Worm (Caenorhabditis elegans) whole organism, L3 larva: Measurements from ENCODE around the gene C05C8.7.

ENCODE experiments used
- aly-2 ChIP-seq: fragments of 150-350 bp; optimal IDR thresholded peaks from 2 replicates; lab custom pipeline; 2014; ENCODE audit warnings: missing biosample characterization, missing genetic modification characterization
- elt-1 ChIP-seq: fragments of 150-350 bp; optimal IDR thresholded peaks from 2 replicates; lab custom pipeline; 2014; ENCODE audit warnings: missing biosample characterization, missing genetic modification characterization
- elt-3 ChIP-seq, 3 experiments: fragments of 150-350 bp in 1 of 3; sonication (generic microtip) in 2 of 3; optimal IDR thresholded peaks; 2 replicates in 2 of 3; 4 replicates in 1 of 3; lab custom pipeline; 2014 to 2017; ENCODE audit warnings: missing biosample characterization in 3 of 3, missing genetic modification characterization in 3 of 3
- jun-1 ChIP-seq: fragments of 150-350 bp; optimal IDR thresholded peaks from 2 replicates; lab custom pipeline; 2014; ENCODE audit warnings: missing biosample characterization, missing genetic modification reagents, missing genetic modification characterization
- lin-15B ChIP-seq: fragments of 150-350 bp; optimal IDR thresholded peaks from 2 replicates; lab custom pipeline; 2014; ENCODE audit warnings: missing biosample characterization, missing genetic modification characterization
- lin-39 ChIP-seq: fragments of 150-350 bp; optimal IDR thresholded peaks from 2 replicates; lab custom pipeline; 2018; ENCODE audit warnings: missing biosample characterization, missing genetic modification reagents, missing genetic modification characterization
- mdl-1 ChIP-seq: fragments of 150-350 bp; optimal IDR thresholded peaks from 2 replicates; lab custom pipeline; 2014; ENCODE audit warnings: missing biosample characterization, missing genetic modification characterization
- nfya-1 ChIP-seq: sonication (generic microtip); optimal IDR thresholded peaks from 2 replicates; lab custom pipeline; 2017; ENCODE audit warnings: missing genetic modification characterization, mild to moderate bottlenecking, missing compliant biosample characterization, antibody characterized with exemption, moderate library complexity; ENCODE audit not compliant: insufficient read depth
- nhr-11 ChIP-seq: fragments of 150-350 bp; optimal IDR thresholded peaks from 2 replicates; lab custom pipeline; 2014; ENCODE audit warnings: missing biosample characterization, missing genetic modification characterization
- nhr-237 ChIP-seq: fragments of 150-350 bp; optimal IDR thresholded peaks from 2 replicates; lab custom pipeline; 2014; ENCODE audit warnings: missing biosample characterization, missing genetic modification characterization
- nhr-76 ChIP-seq: fragments of 150-350 bp; sonication (generic microtip); optimal IDR thresholded peaks from 5 replicates; lab custom pipeline; 2014; ENCODE audit warnings: missing biosample characterization, missing genetic modification characterization
- pqm-1 ChIP-seq: fragments of 150-350 bp; optimal IDR thresholded peaks from 2 replicates; lab custom pipeline; 2017; ENCODE audit warnings: missing biosample characterization, missing genetic modification characterization, inconsistent platforms
- unc-62 ChIP-seq: fragments of 150-350 bp; sonication (generic microtip); optimal IDR thresholded peaks from 4 replicates; lab custom pipeline; 2014; ENCODE audit warnings: missing biosample characterization, missing genetic modification reagents, missing genetic modification characterization
- zag-1 ChIP-seq: fragments of 150-350 bp; optimal IDR thresholded peaks from 2 replicates; lab custom pipeline; 2014; ENCODE audit warnings: missing biosample characterization, missing genetic modification characterization

ce11 chrV:7199077-7199476 lies 47.8 kb downstream of the C05C8.7 start:
- TF ChIP-seq aly-2 (tag; lab: Kevin White, UChicago) (no peak), mdl-1 (tag; lab: Kevin White, UChicago) (no peak), elt-3 (tag; optimal IDR thresholded peaks at IDR 0.05; lab: Kevin White, UChicago) (no peak), jun-1 (no peak), nhr-237 (no peak), pqm-1 (tag; lab: Kevin White, UChicago) (no peak), nhr-76 (no peak), lin-15B (tag; lab: Kevin White, UChicago) (no peak), nhr-11 (tag; lab: Kevin White, UChicago) (no peak), zag-1 (tag; lab: Kevin White, UChicago) (no peak), unc-62 (GFP tag; lab: Kevin White, UChicago) (no peak), elt-1 (tag; lab: Kevin White, UChicago) (no peak), lin-39 (tag; lab: Kevin White, UChicago) (no peak), nfya-1 (tag; lab: Kevin White, UChicago) (no peak)
